ENCODE assay signal across 5 fruit fly cellular contexts in genomic region chr3L:11406535-11407201, dm6.
TF ChIP-seq lines count a peak whose summit lies in the region.

No protein-coding gene starts in this region.

- no peak for TF ChIP-seq CTCF in whole organism, embryonic (GFP tag; optimal IDR thresholded peaks at IDR 0.05; lab: Kevin White, UChicago)

TF ChIP-seq in whole organism, 6 proteins besides CTCF, POLR2A, EP300 and RAD21:
- TF ChIP-seq CG8478 (optimal IDR thresholded peaks at IDR 0.05; lab: Kevin White, UChicago): no peak
- TF ChIP-seq Dll (optimal IDR thresholded peaks at IDR 0.05; lab: Kevin White, UChicago): peak; percentile 31

TF ChIP-seq in whole organism, embryonic, 481 proteins besides CTCF, POLR2A, EP300 and RAD21 (continues in another document):
- TF ChIP-seq HHEX (GFP tag; optimal IDR thresholded peaks at IDR 0.05; lab: Kevin White, UChicago): peak; percentile 6
- no peak for TF ChIP-seq usp (GFP tag; optimal IDR thresholded peaks at IDR 0.05; lab: Kevin White, UChicago)
- no peak for TF ChIP-seq CG30403 (GFP tag; optimal IDR thresholded peaks at IDR 0.05; lab: Kevin White, UChicago)
- TF ChIP-seq grn (GFP tag; optimal IDR thresholded peaks at IDR 0.05; lab: Kevin White, UChicago): peak; percentile 35
- TF ChIP-seq CG12769 (tag; optimal IDR thresholded peaks at IDR 0.05; lab: Kevin White, UChicago): peak; percentile 82
- TF ChIP-seq CG3847 (GFP tag; IDR thresholded peaks at IDR 0.05; lab: Robert Waterston, UW): no peak
- TF ChIP-seq Myb (GFP tag; optimal IDR thresholded peaks at IDR 0.05; lab: Kevin White, UChicago): no peak
- no peak for TF ChIP-seq CG15601 (tag; optimal IDR thresholded peaks at IDR 0.05; lab: Kevin White, UChicago)
- TF ChIP-seq CG12744 (GFP tag; optimal IDR thresholded peaks at IDR 0.05; lab: Kevin White, UChicago): no peak
- no peak for TF ChIP-seq ATbp (GFP tag; optimal IDR thresholded peaks at IDR 0.05; lab: Kevin White, UChicago)
- TF ChIP-seq CG2889 (GFP tag; IDR thresholded peaks at IDR 0.05; lab: Robert Waterston, UW): no peak
- TF ChIP-seq zfh2 (GFP tag; optimal IDR thresholded peaks at IDR 0.05; lab: Kevin White, UChicago): no peak
- no peak for TF ChIP-seq CG1233 (GFP tag; optimal IDR thresholded peaks at IDR 0.05; lab: Kevin White, UChicago)
- no peak for TF ChIP-seq Oli (tag; optimal IDR thresholded peaks at IDR 0.05; lab: Kevin White, UChicago)
- no peak for TF ChIP-seq CG18619 (GFP tag; optimal IDR thresholded peaks at IDR 0.05; lab: Kevin White, UChicago)
- no peak for TF ChIP-seq CG10274 (GFP tag; optimal IDR thresholded peaks at IDR 0.05; lab: Kevin White, UChicago)
- no peak for TF ChIP-seq Fer2 (tag; optimal IDR thresholded peaks at IDR 0.05; lab: Kevin White, UChicago)
- TF ChIP-seq CG3163 (GFP tag; optimal IDR thresholded peaks at IDR 0.05; lab: Kevin White, UChicago): no peak
- no peak for TF ChIP-seq Kr (GFP tag; optimal IDR thresholded peaks at IDR 0.05; lab: Kevin White, UChicago)
- TF ChIP-seq CG34422 (GFP tag; IDR thresholded peaks at IDR 0.05; lab: Robert Waterston, UW): no peak
- TF ChIP-seq CG6765 (GFP tag; optimal IDR thresholded peaks at IDR 0.05; lab: Kevin White, UChicago): no peak
- TF ChIP-seq HLH4C (GFP tag; IDR thresholded peaks at IDR 0.05; lab: Robert Waterston, UW; ENCODE audit: partially characterized antibody): 0 out of 3 replicates have a peak, but pooled peaks have one; percentile 31
- no peak for TF ChIP-seq MTF-1 (GFP tag; optimal IDR thresholded peaks at IDR 0.05; lab: Kevin White, UChicago; ENCODE audit: borderline replicate concordance)

TF ChIP-seq in whole organism, prepupa, 60 proteins besides CTCF, POLR2A, EP300 and RAD21:
- no peak for TF ChIP-seq Sox14 (GFP tag; optimal IDR thresholded peaks at IDR 0.05; lab: Kevin White, UChicago)
- no peak for TF ChIP-seq Ets96B (tag; optimal IDR thresholded peaks at IDR 0.05; lab: Kevin White, UChicago)
- no peak for TF ChIP-seq CG11762 (GFP tag; optimal IDR thresholded peaks at IDR 0.05; lab: Kevin White, UChicago; ENCODE audit: insufficient read depth)
- no peak for TF ChIP-seq Sox102F (GFP tag; optimal IDR thresholded peaks at IDR 0.05; lab: Kevin White, UChicago)
- TF ChIP-seq CG1621 (tag; optimal IDR thresholded peaks at IDR 0.05; lab: Kevin White, UChicago): peak; percentile 39
- no peak for TF ChIP-seq achi (GFP tag; optimal IDR thresholded peaks at IDR 0.05; lab: Kevin White, UChicago)
- TF ChIP-seq cyc (GFP tag; optimal IDR thresholded peaks at IDR 0.05; lab: Kevin White, UChicago): no peak
- no peak for TF ChIP-seq CG34406 (GFP tag; optimal IDR thresholded peaks at IDR 0.05; lab: Kevin White, UChicago)
- no peak for TF ChIP-seq CG8319 (GFP tag; optimal IDR thresholded peaks at IDR 0.05; lab: Kevin White, UChicago)
- TF ChIP-seq Eip78C (GFP tag; lab: Kevin White, UChicago): peak; percentile 32
- no peak for TF ChIP-seq CG10669 (GFP tag; optimal IDR thresholded peaks at IDR 0.05; lab: Kevin White, UChicago)
- no peak for TF ChIP-seq CG31627 (GFP tag; optimal IDR thresholded peaks at IDR 0.05; lab: Kevin White, UChicago)
- no peak for TF ChIP-seq CG11902 (GFP tag; optimal IDR thresholded peaks at IDR 0.05; lab: Kevin White, UChicago)
- no peak for TF ChIP-seq CG8632 (GFP tag; optimal IDR thresholded peaks at IDR 0.05; lab: Kevin White, UChicago)
- TF ChIP-seq vri (GFP tag; optimal IDR thresholded peaks at IDR 0.05; lab: Kevin White, UChicago): no peak
- TF ChIP-seq fd59A (GFP tag; optimal IDR thresholded peaks at IDR 0.05; lab: Kevin White, UChicago): no peak
- TF ChIP-seq Ets21C (GFP tag; optimal IDR thresholded peaks at IDR 0.05; lab: Kevin White, UChicago): no peak
- TF ChIP-seq Lpt (GFP tag; optimal IDR thresholded peaks at IDR 0.05; lab: Kevin White, UChicago): no peak
- peak; percentile 8 for TF ChIP-seq dsx (GFP tag; optimal IDR thresholded peaks at IDR 0.05; lab: Kevin White, UChicago; ENCODE audit: poor library complexity, severe bottlenecking)
- TF ChIP-seq Blimp-1 (GFP tag; optimal IDR thresholded peaks at IDR 0.05; lab: Kevin White, UChicago): peak; percentile 54
- TF ChIP-seq CG6854 (GFP tag; optimal IDR thresholded peaks at IDR 0.05; lab: Kevin White, UChicago): peak; percentile 17
TF ChIP-seq in whole organism, prepupa: peak in this region for 5.

TF ChIP-seq in whole organism, pupa, 21 proteins besides CTCF, POLR2A, EP300 and RAD21:
- TF ChIP-seq EcR (GFP tag; optimal IDR thresholded peaks at IDR 0.05; lab: Kevin White, UChicago) (peak; percentile 22), gl (tag; optimal IDR thresholded peaks at IDR 0.05; lab: Kevin White, UChicago) (no peak)

TF ChIP-seq in whole organism, wandering third instar larva, 38 proteins besides CTCF, POLR2A, EP300 and RAD21:
- TF ChIP-seq Abd-B (GFP tag; optimal IDR thresholded peaks at IDR 0.05; lab: Kevin White, UChicago): no peak
- peak; percentile 10 for TF ChIP-seq Vsx2 (GFP tag; optimal IDR thresholded peaks at IDR 0.05; lab: Kevin White, UChicago; ENCODE audit: partially characterized antibody)
- no peak for TF ChIP-seq fru (GFP tag; optimal IDR thresholded peaks at IDR 0.05; lab: Kevin White, UChicago)
- TF ChIP-seq jim (GFP tag; optimal IDR thresholded peaks at IDR 0.05; lab: Kevin White, UChicago): no peak
- TF ChIP-seq Dif (GFP tag; optimal IDR thresholded peaks at IDR 0.05; lab: Kevin White, UChicago; ENCODE audit: partially characterized antibody): peak; percentile 13
- TF ChIP-seq ey (GFP tag; optimal IDR thresholded peaks at IDR 0.05; lab: Kevin White, UChicago): no peak
- no peak for TF ChIP-seq Rel (GFP tag; optimal IDR thresholded peaks at IDR 0.05; lab: Kevin White, UChicago)
- TF ChIP-seq Rel (tag; optimal IDR thresholded peaks at IDR 0.05; lab: Kevin White, UChicago): peak; percentile 42
- TF ChIP-seq dl (GFP tag; optimal IDR thresholded peaks at IDR 0.05; lab: Kevin White, UChicago; ENCODE audit: insufficient read depth in 1 of 2, partially characterized antibody in 2 of 2): peak in 1 of 2 experiments; percentile 14
- no peak for TF ChIP-seq Jra (GFP tag; optimal IDR thresholded peaks at IDR 0.05; lab: Kevin White, UChicago)
- TF ChIP-seq N (GFP tag; optimal IDR thresholded peaks at IDR 0.05; lab: Kevin White, UChicago): no peak
- TF ChIP-seq CrebA (GFP tag; optimal IDR thresholded peaks at IDR 0.05; lab: Kevin White, UChicago; ENCODE audit: borderline replicate concordance): no peak
- TF ChIP-seq Hr78 (GFP tag; optimal IDR thresholded peaks at IDR 0.05; lab: Kevin White, UChicago): no peak
